Fruit fly (Drosophila melanogaster) whole organism, embryonic: ENCODE results near the gene CG7304.

Source experiments
- Adf1 ChIP-seq: fragments of 200-800 bp; sonication (Bioruptor generic); IDR thresholded peaks from 2 replicates; pipeline ENCODE4 v1.3.6; 2022; ENCODE audit warnings: missing biosample characterization, missing genetic modification characterization
- CG10209 ChIP-seq: fragments of 200-800 bp; sonication (Bioruptor generic); optimal IDR thresholded peaks from 3 replicates; lab custom pipeline; 2017; ENCODE audit warnings: missing biosample characterization, mild to moderate bottlenecking, missing genetic modification characterization, missing genetic modification reagents
- CG11456 ChIP-seq: fragments of 200-800 bp; sonication (Bioruptor generic); IDR thresholded peaks from 3 replicates; pipeline ENCODE4 v1.3.6; 2022; ENCODE audit warnings: missing biosample characterization, missing genetic modification characterization
- CG11695 ChIP-seq: fragments of 200-800 bp; sonication (Bioruptor generic); IDR thresholded peaks from 3 replicates; pipeline ENCODE4 v1.3.6; 2022; ENCODE audit warnings: missing biosample characterization, missing genetic modification characterization
- CG12659 ChIP-seq: fragments of 200-800 bp; sonication (Bioruptor generic); optimal IDR thresholded peaks from 3 replicates; lab custom pipeline; 2017; ENCODE audit warnings: mild to moderate bottlenecking, missing biosample characterization, missing genetic modification reagents, missing genetic modification characterization
- CG12744 ChIP-seq: fragments of 200-800 bp; sonication (Bioruptor generic); optimal IDR thresholded peaks from 2 replicates; lab custom pipeline; 2016; ENCODE audit warnings: missing biosample characterization, missing genetic modification characterization
- CG12769 ChIP-seq: fragments of 200-800 bp; sonication (Bioruptor generic); optimal IDR thresholded peaks from 2 replicates; lab custom pipeline; 2019; ENCODE audit warnings: missing biosample characterization, mild to moderate bottlenecking, missing genetic modification characterization, moderate library complexity
- CG13775 ChIP-seq: fragments of 200-800 bp; sonication (Bioruptor generic); optimal IDR thresholded peaks from 3 replicates; lab custom pipeline; 2017; ENCODE audit warnings: missing biosample characterization, mild to moderate bottlenecking, missing genetic modification characterization
- CG17186 ChIP-seq: fragments of 200-800 bp; sonication (Bioruptor generic); optimal IDR thresholded peaks from 3 replicates; lab custom pipeline; 2017; ENCODE audit warnings: missing biosample characterization, missing genetic modification reagents, missing genetic modification characterization
- CG2889 ChIP-seq: fragments of 200-800 bp; sonication (Bioruptor generic); IDR thresholded peaks from 3 replicates; pipeline ENCODE4 v1.3.6; 2022; ENCODE audit warnings: missing biosample characterization, missing genetic modification characterization
- CG31365 ChIP-seq: fragments of 200-800 bp; sonication (Bioruptor generic); optimal IDR thresholded peaks from 2 replicates; lab custom pipeline; 2018; ENCODE audit warnings: missing biosample characterization, mild to moderate bottlenecking, missing genetic modification characterization
- CG4328 ChIP-seq: fragments of 200-800 bp; sonication (Bioruptor generic); optimal IDR thresholded peaks from 3 replicates; lab custom pipeline; 2017; ENCODE audit warnings: missing biosample characterization, missing genetic modification reagents, missing genetic modification characterization
- CG6254 ChIP-seq: fragments of 200-800 bp; sonication (Bioruptor generic); optimal IDR thresholded peaks from 3 replicates; lab custom pipeline; 2017; ENCODE audit warnings: mild to moderate bottlenecking, missing biosample characterization, missing genetic modification reagents, missing genetic modification characterization
- CG7839 ChIP-seq: fragments of 200-800 bp; sonication (Bioruptor generic); optimal IDR thresholded peaks from 3 replicates; lab custom pipeline; 2018; ENCODE audit warnings: missing biosample characterization, mild to moderate bottlenecking, missing genetic modification characterization, moderate library complexity
- CG9797 ChIP-seq: fragments of 200-800 bp; sonication (Bioruptor generic); optimal IDR thresholded peaks from 3 replicates; lab custom pipeline; 2018; ENCODE audit warnings: missing biosample characterization, mild to moderate bottlenecking, missing genetic modification characterization
- Chrac-16 ChIP-seq: fragments of 200-800 bp; sonication (Bioruptor generic); optimal IDR thresholded peaks from 3 replicates; lab custom pipeline; 2016; ENCODE audit warnings: missing biosample characterization, missing genetic modification characterization
- D19A ChIP-seq: fragments of 200-800 bp; optimal IDR thresholded peaks from 3 replicates; lab custom pipeline; 2019; ENCODE audit warnings: missing biosample characterization, mild to moderate bottlenecking, missing genetic modification characterization, moderate library complexity
- Drgx ChIP-seq: fragments of 200-800 bp; sonication (Bioruptor generic); IDR thresholded peaks from 2 replicates; pipeline ENCODE4 v1.3.6; 2022; ENCODE audit warnings: missing biosample characterization, missing genetic modification characterization
- Ets65A ChIP-seq: fragments of 200-800 bp; sonication (Bioruptor generic); peaks from one replicate; lab custom pipeline; 2016; ENCODE audit warnings: missing biosample characterization, missing genetic modification characterization
- Gug ChIP-seq: fragments of 200-800 bp; sonication (Bioruptor generic); IDR thresholded peaks from 4 replicates; pipeline ENCODE4 v1.3.6; 2022; ENCODE audit warnings: missing biosample characterization, missing genetic modification characterization
- HLH54F ChIP-seq: fragments of 200-800 bp; sonication (Bioruptor generic); optimal IDR thresholded peaks from 3 replicates; lab custom pipeline; 2016; ENCODE audit warnings: missing biosample characterization, missing genetic modification characterization
- Hey ChIP-seq: fragments of 200-800 bp; sonication (Bioruptor generic); optimal IDR thresholded peaks from 3 replicates; lab custom pipeline; 2018; ENCODE audit warnings: missing biosample characterization, mild to moderate bottlenecking, missing genetic modification characterization
- Hmr ChIP-seq: fragments of 200-800 bp; sonication (Bioruptor generic); optimal IDR thresholded peaks from 3 replicates; lab custom pipeline; 2017; ENCODE audit warnings: mild to moderate bottlenecking, missing biosample characterization, missing genetic modification reagents, missing genetic modification characterization
- Max ChIP-seq: fragments of 200-800 bp; sonication (Bioruptor generic); optimal IDR thresholded peaks from 2 replicates; lab custom pipeline; 2016; ENCODE audit warnings: missing biosample characterization, mild to moderate bottlenecking, missing genetic modification characterization
- Med ChIP-seq: fragments of 200-800 bp; sonication (Bioruptor generic); peaks from one replicate; lab custom pipeline; 2016; ENCODE audit warnings: missing biosample characterization, missing genetic modification characterization, mild to moderate bottlenecking, inconsistent platforms, moderate library complexity
- NK7.1 ChIP-seq: fragments of 200-800 bp; sonication (Bioruptor generic); optimal IDR thresholded peaks from 3 replicates; lab custom pipeline; 2016; ENCODE audit warnings: missing biosample characterization, missing genetic modification characterization
- Oaz ChIP-seq: fragments of 200-800 bp; sonication (Bioruptor generic); IDR thresholded peaks from 2 replicates; pipeline ENCODE4 v1.3.6; 2022; ENCODE audit warnings: missing biosample characterization, missing genetic modification characterization
- Pdp1 ChIP-seq, 2 experiments: fragments of 200-800 bp; sonication (Bioruptor generic); optimal IDR thresholded peaks; 3 replicates each; lab custom pipeline; 2016; ENCODE audit warnings: missing biosample characterization in 2 of 2, missing genetic modification characterization in 2 of 2, mild to moderate bottlenecking in 1 of 2, moderate library complexity in 1 of 2
- Six4 ChIP-seq: fragments of 200-800 bp; sonication (Bioruptor generic); optimal IDR thresholded peaks from 2 replicates; lab custom pipeline; 2016; ENCODE audit warnings: missing biosample characterization, missing genetic modification characterization
- ara ChIP-seq: fragments of 200-800 bp; sonication (Bioruptor generic); IDR thresholded peaks from 2 replicates; pipeline ENCODE4 v1.3.6; 2022; ENCODE audit warnings: missing biosample characterization, missing genetic modification characterization
- bab2 ChIP-seq: fragments of 200-800 bp; sonication (Bioruptor generic); optimal IDR thresholded peaks from 2 replicates; lab custom pipeline; 2016; ENCODE audit warnings: missing biosample characterization, missing genetic modification characterization
- bowl ChIP-seq: fragments of 200-800 bp; sonication (Bioruptor generic); IDR thresholded peaks from 2 replicates; pipeline ENCODE4 v1.3.6; 2022; ENCODE audit warnings: missing biosample characterization, missing genetic modification characterization
- bsh ChIP-seq, 2 experiments: fragments of 200-800 bp; sonication (Bioruptor generic); optimal IDR thresholded peaks; 2 replicates each; lab custom pipeline; 2017 to 2018; ENCODE audit warnings: mild to moderate bottlenecking in 2 of 2, missing biosample characterization in 2 of 2, missing genetic modification characterization in 2 of 2, moderate library complexity in 1 of 2
- crol ChIP-seq: fragments of 200-800 bp; sonication (Bioruptor generic); IDR thresholded peaks from 2 replicates; pipeline ENCODE4 v1.3.6; 2022; ENCODE audit warnings: missing biosample characterization, missing genetic modification characterization
- crp ChIP-seq, 2 experiments: fragments of 200-800 bp; sonication (Bioruptor generic); optimal IDR thresholded peaks; 2 replicates in 1 of 2; 3 replicates in 1 of 2; lab custom pipeline; 2017; ENCODE audit warnings: missing biosample characterization in 2 of 2, missing genetic modification characterization in 2 of 2, mild to moderate bottlenecking in 1 of 2, moderate library complexity in 1 of 2
- cwo ChIP-seq: fragments of 200-800 bp; sonication (Bioruptor generic); optimal IDR thresholded peaks from 3 replicates; lab custom pipeline; 2017; ENCODE audit warnings: missing biosample characterization, missing genetic modification characterization, mild to moderate bottlenecking, moderate library complexity, missing genetic modification reagents
- dati ChIP-seq: fragments of 200-800 bp; sonication (Bioruptor generic); IDR thresholded peaks from 2 replicates; pipeline ENCODE4 v1.3.6; 2022; ENCODE audit warnings: missing biosample characterization, missing genetic modification characterization
- exex ChIP-seq: fragments of 200-800 bp; sonication (Bioruptor generic); optimal IDR thresholded peaks from 4 replicates; lab custom pipeline; 2018; ENCODE audit warnings: missing biosample characterization, mild to moderate bottlenecking, missing genetic modification characterization, moderate library complexity
- grn ChIP-seq: fragments of 200-800 bp; sonication (Bioruptor generic); optimal IDR thresholded peaks from 3 replicates; lab custom pipeline; 2017; ENCODE audit warnings: missing biosample characterization, missing genetic modification characterization
- gro ChIP-seq: fragments of 200-800 bp; sonication (Bioruptor generic); optimal IDR thresholded peaks from 2 replicates; lab custom pipeline; 2016; ENCODE audit warnings: missing biosample characterization, missing genetic modification characterization
- jing ChIP-seq: fragments of 200-800 bp; sonication (Bioruptor generic); optimal IDR thresholded peaks from 2 replicates; lab custom pipeline; 2018; ENCODE audit warnings: missing biosample characterization, mild to moderate bottlenecking, missing genetic modification characterization
- jumu ChIP-seq: fragments of 200-800 bp; sonication (Bioruptor generic); optimal IDR thresholded peaks from 3 replicates; lab custom pipeline; 2016; ENCODE audit warnings: missing biosample characterization, missing genetic modification characterization
- sd ChIP-seq: fragments of 200-800 bp; sonication (Bioruptor generic); optimal IDR thresholded peaks from 3 replicates; lab custom pipeline; 2018; ENCODE audit warnings: missing biosample characterization, mild to moderate bottlenecking, missing genetic modification characterization, moderate library complexity
- seq ChIP-seq: fragments of 200-800 bp; sonication (Bioruptor generic); IDR thresholded peaks from 2 replicates; pipeline ENCODE4 v1.3.6; 2022; ENCODE audit warnings: missing biosample characterization, missing genetic modification characterization
- sr ChIP-seq: fragments of 200-800 bp; sonication (Bioruptor generic); IDR thresholded peaks from 3 replicates; pipeline ENCODE4 v1.3.6; 2022; ENCODE audit warnings: missing biosample characterization, missing genetic modification characterization
- stwl ChIP-seq: fragments of 200-800 bp; sonication (Bioruptor generic); optimal IDR thresholded peaks from 3 replicates; lab custom pipeline; 2018; ENCODE audit warnings: missing biosample characterization, mild to moderate bottlenecking, missing genetic modification characterization, moderate library complexity
- tll ChIP-seq, 2 experiments: fragments of 200-800 bp in 1 of 2; fragments of >200 bp in 1 of 2; sonication (Bioruptor generic) in 1 of 2; optimal IDR thresholded peaks; 2 replicates each; lab custom pipeline; 2017 to 2019; ENCODE audit warnings: missing biosample characterization in 2 of 2, missing genetic modification characterization in 2 of 2, mild to moderate bottlenecking in 1 of 2, moderate library complexity in 1 of 2
- trem ChIP-seq: fragments of 200-800 bp; optimal IDR thresholded peaks from 3 replicates; lab custom pipeline; 2019; ENCODE audit warnings: missing biosample characterization, mild to moderate bottlenecking, missing genetic modification characterization, moderate library complexity
- tup ChIP-seq: fragments of 200-800 bp; sonication (Bioruptor generic); optimal IDR thresholded peaks from 2 replicates; lab custom pipeline; 2016; ENCODE audit warnings: missing biosample characterization, mild to moderate bottlenecking, missing genetic modification characterization, moderate library complexity
- z ChIP-seq: fragments of 200-800 bp; sonication (Bioruptor generic); IDR thresholded peaks from 3 replicates; pipeline ENCODE4 v1.3.6; 2022; ENCODE audit warnings: missing biosample characterization, missing genetic modification characterization

The CG7304 gene

DNA sequence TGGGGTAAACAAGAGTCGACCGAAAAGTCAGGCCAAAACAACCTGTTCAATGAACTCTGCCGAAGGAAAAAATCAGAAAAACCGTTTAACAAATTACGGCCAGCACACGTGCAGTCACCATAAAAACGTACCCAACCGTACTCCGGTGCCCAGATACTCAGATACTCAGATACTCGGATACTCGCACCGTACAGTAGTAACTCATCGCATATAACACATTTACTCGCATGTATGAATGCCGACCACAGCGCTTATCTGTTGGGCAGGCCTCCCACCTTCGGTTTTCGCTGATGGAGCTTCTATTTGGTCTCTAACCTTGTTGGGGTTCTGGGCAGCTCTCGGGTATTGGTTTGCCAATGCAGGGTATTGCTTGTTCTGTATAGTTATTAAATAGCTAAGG, 40.7 kb downstream of the CG7304 start (continued):
- TF ChIP-seq crp (GFP tag; optimal IDR thresholded peaks at IDR 0.05; lab: Kevin White, UChicago) (no peak), cwo (peak; percentile 38), Hey (peak; percentile 37), D19A (peak; percentile 18), CG9797 (GFP tag; lab: Kevin White, UChicago) (no peak), Drgx (GFP tag; lab: Robert Waterston, UW) (no peak), sr (GFP tag; lab: Robert Waterston, UW) (no peak), CG12769 (tag; lab: Kevin White, UChicago) (no peak), bab2 (GFP tag; lab: Kevin White, UChicago) (no peak), jing (GFP tag; lab: Kevin White, UChicago) (no peak), CG4328 (GFP tag; lab: Kevin White, UChicago) (no peak), Hmr (GFP tag; lab: Kevin White, UChicago) (no peak)

dm6 chr3L:15720905-15721304, 41.4 kb downstream of the CG7304 start:
- TF ChIP-seq Adf1 (no peak), HLH54F (GFP tag; lab: Kevin White, UChicago) (no peak), Gug (GFP tag; lab: Robert Waterston, UW) (no peak), z (0 out of 3 replicates have a peak, but pooled peaks have one; percentile 19), grn (GFP tag; lab: Kevin White, UChicago) (peak; percentile 6), CG13775 (GFP tag; lab: Kevin White, UChicago) (no peak), CG12744 (no peak), CG6254 (no peak), stwl (tag; lab: Kevin White, UChicago) (no peak), crol (GFP tag; lab: Robert Waterston, UW) (peak; percentile 58; the same call in 1 of the 2 replicates), tup (GFP tag; lab: Kevin White, UChicago) (no peak), CG2889 (GFP tag; lab: Robert Waterston, UW) (no peak), CG12659 (no peak), CG11695 (GFP tag; lab: Robert Waterston, UW) (no peak), gro (no peak), CG7839 (tag; lab: Kevin White, UChicago) (no peak), exex (tag; lab: Kevin White, UChicago) (no peak), NK7.1 (GFP tag; lab: Kevin White, UChicago) (no peak), CG17186 (GFP tag; lab: Kevin White, UChicago) (no peak), Max (GFP tag; lab: Kevin White, UChicago) (no peak), Oaz (GFP tag; lab: Robert Waterston, UW) (no peak), bsh (GFP tag; optimal IDR thresholded peaks at IDR 0.05; lab: Kevin White, UChicago) (no peak), Pdp1 (GFP tag; optimal IDR thresholded peaks at IDR 0.05; lab: Kevin White, UChicago) (peak in 1 of 2 experiments; percentile 12), dati (GFP tag; lab: Robert Waterston, UW) (no peak), Ets65A (GFP tag; lab: Kevin White, UChicago) (no peak), CG31365 (tag; lab: Kevin White, UChicago) (no peak), sd (tag; lab: Kevin White, UChicago) (peak; percentile 37), Six4 (GFP tag; lab: Kevin White, UChicago) (no peak), seq (GFP tag; lab: Robert Waterston, UW) (no peak), ara (GFP tag; lab: Robert Waterston, UW) (0 out of 2 replicates have a peak, but pooled peaks have one; percentile 17), jumu (GFP tag; lab: Kevin White, UChicago) (no peak), tll (GFP tag; optimal IDR thresholded peaks at IDR 0.05; lab: Kevin White, UChicago) (no peak), CG11456 (0 out of 3 replicates have a peak, but pooled peaks have one; percentile 40), bowl (no peak), CG10209 (no peak), trem (tag; lab: Kevin White, UChicago) (no peak), Med (GFP tag; lab: Kevin White, UChicago) (peak; percentile 62), Chrac-16 (GFP tag; lab: Kevin White, UChicago) (no peak)
